Fruit fly (Drosophila melanogaster) whole organism, prepupa: ENCODE data around the gene CG18171.

ENCODE experiments used
- CG10631 ChIP-seq: fragments of 200-800 bp; sonication (Bioruptor generic); optimal IDR thresholded peaks from 2 replicates; lab custom pipeline; 2016; ENCODE audit warnings: missing biosample characterization, missing genetic modification characterization
- CG10669 ChIP-seq: fragments of 200-800 bp; sonication (Bioruptor generic); optimal IDR thresholded peaks from 3 replicates; lab custom pipeline; 2018; ENCODE audit warnings: missing biosample characterization, mild to moderate bottlenecking, missing genetic modification characterization, moderate library complexity
- CG11294 ChIP-seq: fragments of 200-800 bp; sonication (Bioruptor generic); IDR thresholded peaks from 2 replicates; pipeline ENCODE4 v1.3.6; 2022; ENCODE audit warnings: missing biosample characterization, missing genetic modification characterization
- CG11762 ChIP-seq: fragments of 200-800 bp; sonication (Bioruptor generic); optimal IDR thresholded peaks from 3 replicates; lab custom pipeline; 2016; ENCODE audit warnings: missing biosample characterization, missing genetic modification characterization; ENCODE audit not compliant: insufficient read depth
- CG11902 ChIP-seq: fragments of 200-800 bp; sonication (Bioruptor generic); optimal IDR thresholded peaks from 3 replicates; lab custom pipeline; 2016; ENCODE audit warnings: missing biosample characterization, missing genetic modification characterization
- CG15336 ChIP-seq: fragments of 200-800 bp; sonication (Bioruptor generic); IDR thresholded peaks from 2 replicates; pipeline ENCODE4 v1.3.6; 2022; ENCODE audit warnings: missing biosample characterization, missing genetic modification characterization
- CG16779 ChIP-seq: fragments of 200-800 bp; sonication (Bioruptor generic); optimal IDR thresholded peaks from 3 replicates; lab custom pipeline; 2017; ENCODE audit warnings: missing biosample characterization, mild to moderate bottlenecking, missing genetic modification characterization
- CG31627 ChIP-seq: fragments of 200-800 bp; sonication (Bioruptor generic); optimal IDR thresholded peaks from 3 replicates; lab custom pipeline; 2016; ENCODE audit warnings: missing biosample characterization, missing genetic modification characterization
- CG32006 ChIP-seq: fragments of 200-800 bp; sonication (Bioruptor generic); optimal IDR thresholded peaks from 3 replicates; lab custom pipeline; 2017; ENCODE audit warnings: missing biosample characterization, mild to moderate bottlenecking, missing genetic modification characterization
- CG34406 ChIP-seq: fragments of 200-800 bp; sonication (Bioruptor generic); optimal IDR thresholded peaks from 3 replicates; lab custom pipeline; 2016; ENCODE audit warnings: missing biosample characterization, missing genetic modification characterization
- CG3919 ChIP-seq: fragments of 200-800 bp; sonication (Bioruptor generic); optimal IDR thresholded peaks from 3 replicates; lab custom pipeline; 2016; ENCODE audit warnings: missing biosample characterization, missing genetic modification characterization
- CG6276 ChIP-seq: fragments of 200-800 bp; sonication (Bioruptor generic); optimal IDR thresholded peaks from 2 replicates; lab custom pipeline; 2017; ENCODE audit warnings: missing biosample characterization, mild to moderate bottlenecking, missing genetic modification characterization
- CG7368 ChIP-seq: fragments of 200-800 bp; sonication (Bioruptor generic); optimal IDR thresholded peaks from 3 replicates; lab custom pipeline; 2016; ENCODE audit warnings: missing biosample characterization, missing genetic modification characterization
- CG8119 ChIP-seq: fragments of 200-800 bp; sonication (Bioruptor generic); IDR thresholded peaks from 3 replicates; pipeline ENCODE4 v1.3.6; 2022; ENCODE audit warnings: missing biosample characterization, missing genetic modification characterization
- CG8319 ChIP-seq: fragments of 200-800 bp; sonication (Bioruptor generic); optimal IDR thresholded peaks from 3 replicates; lab custom pipeline; 2016; ENCODE audit warnings: missing biosample characterization, missing genetic modification characterization
- CG8632 ChIP-seq: fragments of 200-800 bp; sonication (Bioruptor generic); optimal IDR thresholded peaks from 3 replicates; lab custom pipeline; 2016; ENCODE audit warnings: missing biosample characterization, missing genetic modification characterization
- CG9139 ChIP-seq: fragments of 200-800 bp; sonication (Bioruptor generic); optimal IDR thresholded peaks from 3 replicates; lab custom pipeline; 2017; ENCODE audit warnings: missing biosample characterization, mild to moderate bottlenecking, missing genetic modification characterization
- Eip75B ChIP-seq: fragments of 200-800 bp; sonication (Bioruptor generic); optimal IDR thresholded peaks from 3 replicates; lab custom pipeline; 2016; ENCODE audit warnings: missing biosample characterization, missing genetic modification characterization
- Eip78C ChIP-seq: fragments of 200-800 bp; sonication (Bioruptor generic); peaks from one replicate; lab custom pipeline; 2016; ENCODE audit warnings: missing biosample characterization, missing genetic modification characterization
- Ets21C ChIP-seq: fragments of 200-800 bp; sonication (Bioruptor generic); optimal IDR thresholded peaks from 3 replicates; lab custom pipeline; 2016; ENCODE audit warnings: missing biosample characterization, missing genetic modification characterization
- Gug ChIP-seq: fragments of 200-800 bp; sonication (Bioruptor generic); IDR thresholded peaks from 2 replicates; pipeline ENCODE4 v1.3.6; 2022; ENCODE audit warnings: missing biosample characterization, missing genetic modification characterization
- Hr38 ChIP-seq: sonication (Bioruptor generic); optimal IDR thresholded peaks from 2 replicates; lab custom pipeline; 2016; ENCODE audit warnings: missing biosample characterization, missing genetic modification characterization
- Hr4 ChIP-seq: fragments of 200-800 bp; sonication (Bioruptor generic); optimal IDR thresholded peaks from 3 replicates; lab custom pipeline; 2016; ENCODE audit warnings: missing biosample characterization, missing genetic modification characterization
- Lpt ChIP-seq: fragments of 200-800 bp; sonication (Bioruptor generic); optimal IDR thresholded peaks from 3 replicates; lab custom pipeline; 2016; ENCODE audit warnings: missing biosample characterization, missing genetic modification characterization
- OdsH ChIP-seq: fragments of 200-800 bp; sonication (Bioruptor generic); optimal IDR thresholded peaks from 3 replicates; lab custom pipeline; 2016; ENCODE audit warnings: missing biosample characterization, missing genetic modification characterization
- achi ChIP-seq: fragments of 200-800 bp; sonication (Bioruptor generic); optimal IDR thresholded peaks from 3 replicates; lab custom pipeline; 2016; ENCODE audit warnings: missing biosample characterization, missing genetic modification characterization
- acj6 ChIP-seq: fragments of 200-800 bp; sonication (Bioruptor generic); optimal IDR thresholded peaks from 3 replicates; lab custom pipeline; 2016; ENCODE audit warnings: missing biosample characterization, missing genetic modification characterization
- cyc ChIP-seq: fragments of 200-800 bp; sonication (Bioruptor generic); optimal IDR thresholded peaks from 3 replicates; lab custom pipeline; 2016; ENCODE audit warnings: missing biosample characterization, missing genetic modification characterization
- dac ChIP-seq: fragments of 200-800 bp; sonication (Bioruptor generic); optimal IDR thresholded peaks from 2 replicates; lab custom pipeline; 2017; ENCODE audit warnings: missing biosample characterization, mild to moderate bottlenecking, missing genetic modification characterization
- dsx ChIP-seq: fragments of 200-800 bp; optimal IDR thresholded peaks from 3 replicates; lab custom pipeline; 2019; ENCODE audit warnings: missing biosample characterization, mild to moderate bottlenecking, missing genetic modification characterization, moderate library complexity; ENCODE audit not compliant: poor library complexity, severe bottlenecking
- esn ChIP-seq: fragments of 200-800 bp; sonication (Bioruptor generic); optimal IDR thresholded peaks from 2 replicates; lab custom pipeline; 2016; ENCODE audit warnings: missing biosample characterization, mild to moderate bottlenecking, missing genetic modification characterization, moderate library complexity
- fd59A ChIP-seq: fragments of 200-800 bp; sonication (Bioruptor generic); optimal IDR thresholded peaks from 2 replicates; lab custom pipeline; 2017; ENCODE audit warnings: missing biosample characterization, mild to moderate bottlenecking, missing genetic modification characterization, missing genetic modification reagents
- fd85E ChIP-seq: fragments of 200-800 bp; sonication (Bioruptor generic); optimal IDR thresholded peaks from 3 replicates; lab custom pipeline; 2016; ENCODE audit warnings: missing biosample characterization, missing genetic modification characterization
- fkh ChIP-seq: fragments of 200-800 bp; sonication (Bioruptor generic); optimal IDR thresholded peaks from 3 replicates; lab custom pipeline; 2017; ENCODE audit warnings: missing biosample characterization, mild to moderate bottlenecking, missing genetic modification characterization, moderate library complexity
- lz ChIP-seq: fragments of 200-800 bp; sonication (Bioruptor generic); optimal IDR thresholded peaks from 3 replicates; lab custom pipeline; 2016; ENCODE audit warnings: missing biosample characterization, missing genetic modification characterization
- pdm3 ChIP-seq: fragments of 200-800 bp; sonication (Bioruptor generic); optimal IDR thresholded peaks from 3 replicates; lab custom pipeline; 2016; ENCODE audit warnings: missing biosample characterization, missing genetic modification characterization
- svp ChIP-seq: fragments of 200-800 bp; sonication (Bioruptor generic); peaks from one replicate; lab custom pipeline; 2016; ENCODE audit warnings: missing biosample characterization, missing genetic modification characterization
- topi ChIP-seq: fragments of 200-800 bp; sonication (Bioruptor generic); optimal IDR thresholded peaks from 3 replicates; lab custom pipeline; 2016; ENCODE audit warnings: missing biosample characterization, missing genetic modification characterization
- vri ChIP-seq: fragments of 200-800 bp; sonication (Bioruptor generic); optimal IDR thresholded peaks from 3 replicates; lab custom pipeline; 2016; ENCODE audit warnings: missing biosample characterization, mild to moderate bottlenecking, missing genetic modification characterization

The CG18171 gene

DNA sequence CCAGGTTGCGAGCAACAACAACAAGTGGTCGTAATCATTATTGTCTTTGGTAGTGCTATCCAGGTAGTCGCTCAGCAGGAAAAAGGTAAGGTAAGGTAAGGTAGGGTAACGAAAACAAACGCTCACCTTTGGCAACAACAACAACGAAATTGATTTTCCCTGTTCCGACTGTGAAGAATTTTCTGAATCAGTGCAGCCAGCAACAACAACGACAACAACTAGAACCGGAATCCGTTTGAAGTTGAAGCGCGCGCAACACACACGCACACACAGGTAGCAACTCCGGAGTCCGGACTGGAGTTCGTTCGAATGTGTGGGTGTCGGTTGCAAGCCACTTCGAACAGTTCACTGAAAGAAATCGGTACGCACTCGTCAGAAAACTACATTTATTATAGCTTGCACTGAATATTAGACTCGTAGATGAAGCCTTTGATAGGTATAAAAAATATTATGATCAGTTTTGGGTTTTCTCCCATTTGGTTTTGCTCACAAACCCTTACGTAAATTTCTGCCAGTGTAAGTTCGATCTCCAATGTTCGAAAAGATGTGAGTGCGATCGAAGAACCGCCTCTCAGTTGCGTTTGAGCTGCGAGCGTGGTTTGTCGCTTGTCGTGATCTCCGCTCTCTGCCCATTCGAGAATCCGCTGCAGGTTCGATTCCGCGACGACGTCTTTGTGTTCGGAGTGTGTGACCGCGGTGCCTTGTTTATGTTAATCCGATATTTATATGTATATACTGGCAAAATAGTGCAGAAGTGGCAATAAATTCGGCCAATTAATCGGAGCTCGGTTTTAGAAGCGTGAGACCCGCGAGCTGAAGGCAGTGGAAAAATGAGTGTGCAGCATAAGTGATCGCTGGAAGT lies 23.6 kb upstream of the CG18171 start, which contains the start of gene CG13921 (continued):
- peak; percentile 99 for TF ChIP-seq Hr4 (GFP tag; lab: Kevin White, UChicago)
- peak; percentile 100 for TF ChIP-seq cyc
- peak; percentile 100 for TF ChIP-seq CG3919 (GFP tag; lab: Kevin White, UChicago)
- peak; percentile 99 for TF ChIP-seq CG31627 (GFP tag; lab: Kevin White, UChicago)
- peak; percentile 100 for TF ChIP-seq topi
- TF ChIP-seq CG8632 (GFP tag; lab: Kevin White, UChicago) = peak; percentile 99
- TF ChIP-seq CG8319 (GFP tag; lab: Kevin White, UChicago) = peak; percentile 99
- TF ChIP-seq pdm3 (GFP tag; lab: Kevin White, UChicago) = peak; percentile 100
- TF ChIP-seq Lpt (GFP tag; lab: Kevin White, UChicago) = peak; percentile 99
- peak; percentile 98 for TF ChIP-seq fd85E (GFP tag; lab: Kevin White, UChicago)
- peak; percentile 100 for TF ChIP-seq OdsH (GFP tag; lab: Kevin White, UChicago)
- peak; percentile 100 for TF ChIP-seq lz (GFP tag; lab: Kevin White, UChicago)
- peak; percentile 99 for TF ChIP-seq vri
- TF ChIP-seq CG32006 (GFP tag; lab: Kevin White, UChicago) = peak; percentile 100
- TF ChIP-seq CG6276 (GFP tag; lab: Kevin White, UChicago) = peak; percentile 99
- peak; percentile 100 for TF ChIP-seq CG10631 (GFP tag; lab: Kevin White, UChicago)
- peak; percentile 100 for TF ChIP-seq fd59A (GFP tag; lab: Kevin White, UChicago)
- TF ChIP-seq esn (GFP tag; lab: Kevin White, UChicago) = peak; percentile 100
- peak; percentile 100 for TF ChIP-seq CG15336 (GFP tag; lab: Robert Waterston, UW)
- peak; percentile 90 for TF ChIP-seq Hr38 (GFP tag; lab: Kevin White, UChicago)
- TF ChIP-seq Eip75B (GFP tag; lab: Kevin White, UChicago) = peak; percentile 100
- peak; percentile 100 for TF ChIP-seq CG10669 (GFP tag; lab: Kevin White, UChicago)
- TF ChIP-seq, all 60 proteins: peak for 60

dm6 chr3L:1745432-1745831 lies 22.5 kb upstream of the CG18171 start:
- no peak for TF ChIP-seq achi
- peak; percentile 34 for TF ChIP-seq vri
- TF ChIP-seq CG9139 = no peak
- TF ChIP-seq Hr38 (GFP tag; lab: Kevin White, UChicago) = no peak

- TF ChIP-seq CG6276 (GFP tag; lab: Kevin White, UChicago) = no peak
- TF ChIP-seq fd59A (GFP tag; lab: Kevin White, UChicago) = peak; percentile 11
- no peak for TF ChIP-seq Ets21C (GFP tag; lab: Kevin White, UChicago)
- no peak for TF ChIP-seq CG16779 (tag; lab: Kevin White, UChicago)
- TF ChIP-seq dsx (GFP tag; lab: Kevin White, UChicago) = no peak
- no peak for TF ChIP-seq Lpt (GFP tag; lab: Kevin White, UChicago)
- TF ChIP-seq esn (GFP tag; lab: Kevin White, UChicago) = no peak
- no peak for TF ChIP-seq cyc
- TF ChIP-seq CG11902 (GFP tag; lab: Kevin White, UChicago) = no peak
- no peak for TF ChIP-seq pdm3 (GFP tag; lab: Kevin White, UChicago)
- TF ChIP-seq CG8119 (GFP tag; lab: Robert Waterston, UW) = no peak
- no peak for TF ChIP-seq CG34406 (GFP tag; lab: Kevin White, UChicago)
- TF ChIP-seq Hr4 (GFP tag; lab: Kevin White, UChicago) = no peak
- no peak for TF ChIP-seq dac
- no peak for TF ChIP-seq CG11294 (GFP tag; lab: Robert Waterston, UW)
- TF ChIP-seq acj6 = no peak
- TF ChIP-seq Eip78C (GFP tag; lab: Kevin White, UChicago) = peak; percentile 45
- TF ChIP-seq CG8632 (GFP tag; lab: Kevin White, UChicago) = no peak
- TF ChIP-seq fkh (GFP tag; lab: Kevin White, UChicago) = peak; percentile 90
- TF ChIP-seq svp (GFP tag; lab: Kevin White, UChicago) = peak; percentile 43
- no peak for TF ChIP-seq Gug (GFP tag; lab: Robert Waterston, UW)
- TF ChIP-seq topi = no peak
- TF ChIP-seq Eip75B (GFP tag; lab: Kevin White, UChicago) = no peak
- TF ChIP-seq CG7368 (GFP tag; lab: Kevin White, UChicago) = no peak
- TF ChIP-seq CG11762 (GFP tag; lab: Kevin White, UChicago) = no peak
Observed at dm6 chr3L:1742552-1743097, 19.7 kb upstream of the CG18171 start.
